Worm (Caenorhabditis elegans) whole organism, young adult: ENCODE measurements around the gene epg-5.

Source experiments
- D2030.7 ChIP-seq: fragments of 200-800 bp; sonication (Bioruptor generic); IDR thresholded peaks from 2 replicates; pipeline ENCODE4 v1.3.6; 2022; ENCODE audit warnings: missing genetic modification reagents, missing genetic modification characterization, missing compliant biosample characterization
- F22D6.2 ChIP-seq: sonication (generic microtip); optimal IDR thresholded peaks from 2 replicates; lab custom pipeline; 2016; ENCODE audit warnings: mild to moderate bottlenecking, missing genetic modification characterization, missing compliant biosample characterization
- F52B5.7 ChIP-seq: sonication (generic microtip); optimal IDR thresholded peaks from 2 replicates; lab custom pipeline; 2016; ENCODE audit warnings: mild to moderate bottlenecking, missing genetic modification characterization, missing compliant biosample characterization
- F57A8.1 ChIP-seq: fragments of 200-800 bp; sonication (Bioruptor generic); optimal IDR thresholded peaks from 2 replicates; lab custom pipeline; 2018; ENCODE audit warnings: mild to moderate bottlenecking, missing genetic modification characterization, moderate library complexity, missing compliant biosample characterization
- K12H6.12 ChIP-seq: fragments of 200-800 bp; sonication (Bioruptor generic); optimal IDR thresholded peaks from 2 replicates; lab custom pipeline; 2018; ENCODE audit warnings: mild to moderate bottlenecking, missing genetic modification characterization, missing compliant biosample characterization
- Y53F4B.3 ChIP-seq: fragments of 200-800 bp; sonication (Bioruptor generic); IDR thresholded peaks from 2 replicates; pipeline ENCODE4 v1.3.6; 2022; ENCODE audit warnings: missing genetic modification reagents, missing genetic modification characterization, missing compliant biosample characterization
- Y53G8AR.9 ChIP-seq: fragments of 200-800 bp; sonication (Bioruptor generic); conservative IDR thresholded peaks from 2 replicates; pipeline ENCODE4 v1.3.6; 2022; ENCODE audit warnings: missing genetic modification reagents, missing genetic modification characterization, missing compliant biosample characterization
- Y56A3A.18 ChIP-seq: fragments of 200-800 bp; sonication (Bioruptor generic); IDR thresholded peaks from 2 replicates; pipeline ENCODE4 v1.3.6; 2022; ENCODE audit warnings: missing genetic modification reagents, missing genetic modification characterization, missing compliant biosample characterization
- ZK185.1 ChIP-seq: sonication (generic microtip); optimal IDR thresholded peaks from 2 replicates; lab custom pipeline; 2016; ENCODE audit warnings: mild to moderate bottlenecking, missing genetic modification characterization, missing compliant biosample characterization; ENCODE audit not compliant: poor library complexity, severe bottlenecking
- aptf-3 ChIP-seq: fragments of 200-800 bp; sonication (Bioruptor generic); IDR thresholded peaks from 2 replicates; pipeline ENCODE4 v1.3.6; 2022; ENCODE audit warnings: missing genetic modification characterization, missing compliant biosample characterization
- ccch-3 ChIP-seq: fragments of 200-800 bp; sonication (Bioruptor generic); optimal IDR thresholded peaks from 2 replicates; lab custom pipeline; 2018; ENCODE audit warnings: mild to moderate bottlenecking, missing genetic modification characterization, missing compliant biosample characterization
- ceh-100 ChIP-seq: fragments of 200-800 bp; sonication (Bioruptor generic); IDR thresholded peaks from 2 replicates; pipeline ENCODE4 v1.3.6; 2022; ENCODE audit warnings: missing genetic modification reagents, missing genetic modification characterization, missing compliant biosample characterization
- ceh-27 ChIP-seq: fragments of 200-800 bp; sonication (Bioruptor generic); optimal IDR thresholded peaks from 2 replicates; lab custom pipeline; 2018; ENCODE audit warnings: mild to moderate bottlenecking, missing genetic modification characterization, moderate library complexity, missing compliant biosample characterization
- ceh-79 ChIP-seq: sonication (generic microtip); optimal IDR thresholded peaks from 2 replicates; lab custom pipeline; 2017; ENCODE audit warnings: mild to moderate bottlenecking, missing genetic modification characterization, missing compliant biosample characterization
- chd-7 ChIP-seq: sonication (generic microtip); optimal IDR thresholded peaks from 2 replicates; lab custom pipeline; 2016; ENCODE audit warnings: mild to moderate bottlenecking, missing genetic modification characterization, moderate library complexity, missing compliant biosample characterization
- efl-1 ChIP-seq: fragments of 150-350 bp; optimal IDR thresholded peaks from 2 replicates; lab custom pipeline; 2014; ENCODE audit warnings: missing biosample characterization, missing genetic modification reagents, missing genetic modification characterization
- ekl-4 ChIP-seq: fragments of 200-800 bp; sonication (Bioruptor generic); IDR thresholded peaks from 2 replicates; pipeline ENCODE4 v1.3.6; 2022; ENCODE audit warnings: missing genetic modification reagents, missing genetic modification characterization, missing compliant biosample characterization
- ets-4 ChIP-seq: fragments of 200-800 bp; sonication (Bioruptor generic); optimal IDR thresholded peaks from 2 replicates; lab custom pipeline; 2018; ENCODE audit warnings: mild to moderate bottlenecking, missing genetic modification characterization, missing compliant biosample characterization
- hmg-1.2 ChIP-seq: fragments of 200-800 bp; sonication (Bioruptor generic); IDR thresholded peaks from 2 replicates; pipeline ENCODE4 v1.3.6; 2022; ENCODE audit warnings: missing genetic modification reagents, missing genetic modification characterization, missing compliant biosample characterization
- hsf-1 ChIP-seq: fragments of 200-800 bp; sonication (Bioruptor generic); IDR thresholded peaks from 2 replicates; pipeline ENCODE4 v1.3.6; 2022; ENCODE audit warnings: missing genetic modification reagents, missing genetic modification characterization, missing compliant biosample characterization
- madf-3 ChIP-seq: fragments of 200-800 bp; sonication (Bioruptor generic); IDR thresholded peaks from 2 replicates; pipeline ENCODE4 v1.3.6; 2022; ENCODE audit warnings: missing genetic modification reagents, missing genetic modification characterization, missing compliant biosample characterization
- madf-8 ChIP-seq: fragments of 200-800 bp; sonication (Bioruptor generic); conservative IDR thresholded peaks from 2 replicates; pipeline ENCODE4 v1.3.6; 2022; ENCODE audit warnings: missing genetic modification reagents, missing genetic modification characterization, missing compliant biosample characterization
- nfya-2 ChIP-seq: fragments of 200-800 bp; sonication (Bioruptor generic); IDR thresholded peaks from 2 replicates; pipeline ENCODE4 v1.3.6; 2022; ENCODE audit warnings: missing genetic modification reagents, missing genetic modification characterization, missing compliant biosample characterization
- nfyb-1 ChIP-seq: fragments of 200-800 bp; sonication (Bioruptor generic); IDR thresholded peaks from 2 replicates; pipeline ENCODE4 v1.3.6; 2022; ENCODE audit warnings: missing genetic modification reagents, missing genetic modification characterization, missing compliant biosample characterization
- nhr-120 ChIP-seq: fragments of 200-800 bp; sonication (Bioruptor generic); IDR thresholded peaks from 2 replicates; pipeline ENCODE4 v1.3.6; 2022; ENCODE audit warnings: missing genetic modification characterization, missing compliant biosample characterization
- nhr-179 ChIP-seq: sonication (generic microtip); optimal IDR thresholded peaks from 2 replicates; lab custom pipeline; 2016; ENCODE audit warnings: mild to moderate bottlenecking, missing genetic modification characterization, missing compliant biosample characterization
- sea-2 ChIP-seq: fragments of 200-800 bp; sonication (Bioruptor generic); IDR thresholded peaks from 2 replicates; pipeline ENCODE4 v1.3.6; 2022; ENCODE audit warnings: missing genetic modification characterization, missing compliant biosample characterization
- sptf-2 ChIP-seq: fragments of 200-800 bp; sonication (Bioruptor generic); optimal IDR thresholded peaks from 2 replicates; lab custom pipeline; 2018; ENCODE audit warnings: mild to moderate bottlenecking, missing genetic modification characterization, missing compliant biosample characterization
- tbx-9 ChIP-seq: sonication (generic microtip); optimal IDR thresholded peaks from 2 replicates; lab custom pipeline; 2016; ENCODE audit warnings: borderline replicate concordance, missing genetic modification characterization, inconsistent platforms, missing compliant biosample characterization
- unc-62 ChIP-seq: fragments of 150-350 bp; optimal IDR thresholded peaks from 2 replicates; lab custom pipeline; 2014; ENCODE audit warnings: missing biosample characterization, missing genetic modification reagents, missing genetic modification characterization
- ztf-18 ChIP-seq: sonication (generic microtip); optimal IDR thresholded peaks from 2 replicates; lab custom pipeline; 2016; ENCODE audit warnings: missing genotype, mild to moderate bottlenecking, missing genetic modification characterization, missing compliant biosample characterization
- ztf-22 ChIP-seq: fragments of 200-800 bp; sonication (Bioruptor generic); optimal IDR thresholded peaks from 2 replicates; lab custom pipeline; 2018; ENCODE audit warnings: mild to moderate bottlenecking, missing genetic modification characterization, moderate library complexity, missing compliant biosample characterization
- ztf-25 ChIP-seq: fragments of 200-800 bp; sonication (Bioruptor generic); IDR thresholded peaks from 2 replicates; pipeline ENCODE4 v1.3.6; 2022; ENCODE audit warnings: missing genetic modification reagents, missing genetic modification characterization, missing compliant biosample characterization
- ztf-28 ChIP-seq: fragments of 200-800 bp; sonication (Bioruptor generic); IDR thresholded peaks from 2 replicates; pipeline ENCODE4 v1.3.6; 2022; ENCODE audit warnings: missing genetic modification reagents, missing genetic modification characterization, missing compliant biosample characterization

The epg-5 gene

DNA sequence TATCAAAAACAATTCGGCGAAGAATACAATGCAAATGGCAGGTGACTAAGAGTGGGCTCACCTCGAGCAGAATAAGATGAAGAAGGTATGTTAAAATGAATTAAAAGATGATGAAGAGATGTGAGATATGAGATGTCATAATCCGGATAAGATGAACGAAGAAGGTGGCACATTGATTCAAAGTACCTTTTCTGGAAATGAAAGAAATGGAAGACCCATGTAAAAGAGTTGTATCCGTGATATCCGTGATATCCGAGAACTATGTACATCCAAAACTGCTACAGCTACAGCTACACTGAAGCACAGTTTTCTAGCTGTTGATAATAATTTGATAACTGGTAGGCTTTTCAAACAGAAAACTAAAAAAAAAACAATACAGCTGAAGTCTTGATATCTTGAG, 39.9 kb upstream of the epg-5 start, which contains the start of gene oig-8:
Gene oig-8 (minus strand): TSS at position 101 of the 400 bp plus-strand sequence.
- TF ChIP-seq Y53F4B.3 (GFP tag; lab: Robert Waterston, UW) (no peak), madf-8 (GFP tag; lab: Robert Waterston, UW) (no peak), ekl-4 (GFP tag; lab: Robert Waterston, UW) (no peak), ceh-100 (GFP tag; lab: Robert Waterston, UW) (no peak), unc-62 (GFP tag; lab: Kevin White, UChicago) (no peak), ztf-22 (GFP tag; lab: Kevin White, UChicago) (no peak), sptf-2 (GFP tag; lab: Kevin White, UChicago) (no peak), nfya-2 (GFP tag; lab: Robert Waterston, UW) (no peak), nhr-120 (GFP tag; lab: Robert Waterston, UW) (no peak), F52B5.7 (tag; lab: Kevin White, UChicago) (no peak), madf-3 (GFP tag; lab: Robert Waterston, UW) (no peak), D2030.7 (GFP tag; lab: Robert Waterston, UW) (no peak), chd-7 (no peak), F57A8.1 (GFP tag; lab: Kevin White, UChicago) (no peak), ztf-18 (tag; lab: Kevin White, UChicago) (no peak), sea-2 (no peak), Y56A3A.18 (GFP tag; lab: Robert Waterston, UW) (no peak), ztf-25 (GFP tag; lab: Robert Waterston, UW) (no peak), aptf-3 (GFP tag; lab: Robert Waterston, UW) (no peak), ceh-27 (GFP tag; lab: Kevin White, UChicago) (no peak)

DNA sequence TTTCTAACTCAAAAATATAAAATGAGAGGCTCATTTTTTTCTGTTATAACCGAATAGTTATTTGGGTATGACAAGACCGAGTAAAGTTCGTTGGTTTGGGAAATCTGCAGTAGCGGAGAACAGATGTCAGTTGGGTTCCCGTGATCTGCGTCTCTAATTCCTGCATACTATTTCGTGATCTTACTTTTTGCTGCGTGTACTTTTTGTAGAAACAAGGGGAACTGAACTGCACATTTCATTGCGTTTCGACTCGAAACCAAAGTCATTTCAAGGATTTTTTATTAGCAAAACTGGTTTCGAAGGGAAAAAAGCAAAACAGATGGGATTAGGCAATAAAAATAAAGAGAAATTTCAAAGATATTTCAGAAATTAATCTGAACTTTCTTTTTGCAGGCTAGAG, 37.7 kb upstream of the epg-5 start:
- TF ChIP-seq ZK185.1 (tag; lab: Kevin White, UChicago) (no peak), hsf-1 (no peak), F22D6.2 (tag; lab: Kevin White, UChicago) (no peak), hmg-1.2 (peak; percentile 68; the same call in 1 of the 2 replicates)

DNA sequence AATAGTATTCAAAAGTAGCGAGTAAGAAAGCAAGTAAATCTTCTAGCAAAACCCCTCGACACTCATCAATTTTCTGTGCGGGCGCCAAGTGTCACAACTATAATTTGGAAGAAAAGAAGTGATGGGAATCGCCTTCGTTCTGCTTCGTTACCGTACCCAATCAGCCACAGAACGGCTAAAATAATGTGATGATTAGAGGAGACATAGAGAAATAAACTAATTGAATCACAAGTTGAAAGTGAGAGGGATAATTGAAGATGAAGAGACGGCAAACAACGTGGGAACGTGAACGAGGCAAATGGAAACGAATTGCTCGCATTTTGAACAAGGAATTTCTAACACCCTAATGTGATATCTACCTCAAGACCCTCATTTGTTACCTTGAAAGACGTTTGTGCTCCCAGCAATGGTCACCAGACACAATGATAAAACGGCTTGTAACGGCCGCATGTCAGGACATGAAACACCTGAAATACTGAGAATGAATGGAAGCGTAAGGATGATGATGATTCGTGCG, 33.5 kb upstream of the epg-5 start, which contains the start of gene T19D12.6:
Gene T19D12.6 (minus strand): TSS at position 467 of the 517 bp plus-strand sequence.
- no peak for TF ChIP-seq ztf-28
- TF ChIP-seq nfyb-1 = no peak
- peak; percentile 6; the same call in 1 of the 2 replicates for TF ChIP-seq hmg-1.2
- no peak for TF ChIP-seq nhr-179 (tag; lab: Kevin White, UChicago)
- TF ChIP-seq Y53G8AR.9 (GFP tag; lab: Robert Waterston, UW) = no peak
- TF ChIP-seq madf-8 (GFP tag; lab: Robert Waterston, UW) = no peak

DNA sequence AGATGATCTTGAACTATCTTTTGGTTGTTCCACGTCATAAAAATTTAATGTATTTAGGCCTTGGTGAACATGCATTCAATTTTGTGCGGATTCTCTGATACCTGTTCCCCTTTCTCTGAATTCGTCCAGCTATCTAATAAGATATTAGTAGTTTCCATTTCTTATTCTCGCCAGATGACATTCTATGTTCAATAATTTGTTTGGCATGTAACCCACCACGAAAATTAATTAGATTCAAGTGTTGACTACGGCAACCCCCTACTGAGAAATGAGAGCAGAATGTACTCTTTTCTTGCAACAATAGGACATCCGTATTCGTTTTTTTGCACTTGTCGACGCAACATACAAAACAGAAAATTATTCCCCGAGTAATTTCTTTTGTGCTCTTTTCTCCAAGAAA, 33.0 kb upstream of the epg-5 start:
- no peak for TF ChIP-seq efl-1 (GFP tag; lab: Kevin White, UChicago)
- TF ChIP-seq K12H6.12 (tag; lab: Kevin White, UChicago) = no peak
- no peak for TF ChIP-seq ceh-79 (tag; lab: Kevin White, UChicago)
- no peak for TF ChIP-seq tbx-9
- TF ChIP-seq ccch-3 (GFP tag; lab: Kevin White, UChicago) = no peak
- TF ChIP-seq nfya-2 (GFP tag; lab: Robert Waterston, UW) = no peak
- no peak for TF ChIP-seq ztf-22 (GFP tag; lab: Kevin White, UChicago)
- TF ChIP-seq ets-4 (GFP tag; lab: Kevin White, UChicago) = no peak
